Worm (Caenorhabditis elegans) whole organism, L1 larva: ENCODE data around the gene srh-268.

ENCODE experiments used
- C04F5.9 ChIP-seq: sonication (generic microtip); optimal IDR thresholded peaks from 2 replicates; lab custom pipeline; 2016; ENCODE audit warnings: missing genetic modification characterization, missing compliant biosample characterization
- alr-1 ChIP-seq: fragments of 200-800 bp; sonication (Bioruptor generic); optimal IDR thresholded peaks from 2 replicates; lab custom pipeline; 2018; ENCODE audit warnings: borderline replicate concordance, mild to moderate bottlenecking, missing genetic modification characterization, missing compliant biosample characterization
- ama-1 ChIP-seq: fragments of 150-350 bp; optimal IDR thresholded peaks from 2 replicates; lab custom pipeline; 2014
- ceh-8 ChIP-seq: fragments of 200-800 bp; sonication (Bioruptor generic); optimal IDR thresholded peaks from 2 replicates; lab custom pipeline; 2018; ENCODE audit warnings: mild to moderate bottlenecking, missing genetic modification characterization, moderate library complexity, missing compliant biosample characterization
- ceh-82 ChIP-seq, 3 experiments: fragments of 150-350 bp in 1 of 3; sonication (generic microtip) in 2 of 3; optimal IDR thresholded peaks; 2 replicates each; lab custom pipeline; 2014 to 2017; ENCODE audit warnings: missing biosample characterization in 3 of 3, missing genetic modification characterization in 3 of 3
- efl-1 ChIP-seq, 4 experiments: fragments of 150-350 bp; optimal IDR thresholded peaks in 3 of 4; peaks in 1 of 4; 1 replicate in 1 of 4; 2 replicates in 3 of 4; lab custom pipeline; 2014; ENCODE audit warnings: missing biosample characterization in 2 of 4, missing genetic modification characterization in 2 of 4, missing genetic modification reagents in 2 of 4
- egl-13 ChIP-seq: sonication (generic microtip); optimal IDR thresholded peaks from 2 replicates; lab custom pipeline; 2016; ENCODE audit warnings: missing genotype, missing genetic modification reagents, missing genetic modification characterization, missing compliant biosample characterization
- elt-2 ChIP-seq: sonication (generic microtip); optimal IDR thresholded peaks from 2 replicates; lab custom pipeline; 2016; ENCODE audit warnings: missing genetic modification characterization, mild to moderate bottlenecking, inconsistent platforms, missing compliant biosample characterization, missing genetic modification reagents
- ets-5 ChIP-seq: fragments of 200-800 bp; sonication (Bioruptor generic); IDR thresholded peaks from 2 replicates; pipeline ENCODE4 v1.3.6; 2022; ENCODE audit warnings: missing genetic modification characterization, missing compliant biosample characterization
- fkh-10 ChIP-seq: sonication (generic microtip); optimal IDR thresholded peaks from 2 replicates; lab custom pipeline; 2017; ENCODE audit warnings: missing biosample characterization, missing genetic modification reagents, missing genetic modification characterization
- fkh-4 ChIP-seq: sonication (generic microtip); optimal IDR thresholded peaks from 2 replicates; lab custom pipeline; 2016; ENCODE audit warnings: missing compliant biosample characterization, missing genetic modification characterization, borderline replicate concordance
- fos-1 ChIP-seq: fragments of 150-350 bp; optimal IDR thresholded peaks from 2 replicates; lab custom pipeline; 2014; ENCODE audit warnings: missing biosample characterization, missing genetic modification characterization
- hpl-2 ChIP-seq: fragments of 150-350 bp; optimal IDR thresholded peaks from 2 replicates; lab custom pipeline; 2014; ENCODE audit warnings: missing biosample characterization, missing genetic modification reagents, missing genetic modification characterization
- isw-1 ChIP-seq: fragments of 200-800 bp; sonication (Bioruptor generic); IDR thresholded peaks from 2 replicates; pipeline ENCODE4 v1.3.6; 2022; ENCODE audit warnings: missing genetic modification characterization, missing compliant biosample characterization
- jun-1 ChIP-seq: fragments of 150-350 bp; optimal IDR thresholded peaks from 2 replicates; lab custom pipeline; 2014; ENCODE audit warnings: missing biosample characterization, missing genetic modification reagents, missing genetic modification characterization
- lir-3 ChIP-seq: sonication (generic microtip); optimal IDR thresholded peaks from 2 replicates; lab custom pipeline; 2016; ENCODE audit warnings: mild to moderate bottlenecking, missing genetic modification characterization, moderate library complexity, missing compliant biosample characterization; ENCODE audit not compliant: poor library complexity
- lsy-2 ChIP-seq, 2 experiments: fragments of 150-350 bp; optimal IDR thresholded peaks; 2 replicates each; lab custom pipeline; 2014; ENCODE audit warnings: missing biosample characterization in 2 of 2, missing genetic modification characterization in 2 of 2
- mab-9 ChIP-seq: fragments of 200-800 bp; sonication (Bioruptor generic); IDR thresholded peaks from 2 replicates; pipeline ENCODE4 v1.3.6; 2022; ENCODE audit warnings: missing genetic modification reagents, missing genetic modification characterization, missing compliant biosample characterization
- mep-1 ChIP-seq: fragments of 150-350 bp; optimal IDR thresholded peaks from 2 replicates; lab custom pipeline; 2014; ENCODE audit warnings: missing biosample characterization, missing genetic modification characterization
- nhr-19 ChIP-seq: fragments of 200-800 bp; sonication (Bioruptor generic); conservative IDR thresholded peaks from 2 replicates; pipeline ENCODE4 v1.3.6; 2022; ENCODE audit warnings: missing genetic modification characterization, missing compliant biosample characterization
- nhr-47 ChIP-seq: sonication (generic microtip); optimal IDR thresholded peaks from 2 replicates; lab custom pipeline; 2016; ENCODE audit warnings: mild to moderate bottlenecking, missing genetic modification characterization, moderate library complexity, missing compliant biosample characterization
- nhr-76 ChIP-seq: sonication (generic microtip); optimal IDR thresholded peaks from 2 replicates; lab custom pipeline; 2017; ENCODE audit warnings: missing biosample characterization, missing genetic modification characterization
- nhr-84 ChIP-seq: sonication (generic microtip); optimal IDR thresholded peaks from 2 replicates; lab custom pipeline; 2017; ENCODE audit warnings: missing biosample characterization, missing genetic modification characterization
- nhr-85 ChIP-seq: sonication (generic microtip); peaks from one replicate; lab custom pipeline; 2016; ENCODE audit warnings: missing genetic modification characterization, inconsistent platforms, missing compliant biosample characterization
- nhr-90 ChIP-seq: sonication (generic microtip); optimal IDR thresholded peaks from 2 replicates; lab custom pipeline; 2016; ENCODE audit warnings: mild to moderate bottlenecking, missing genetic modification characterization, missing compliant biosample characterization; ENCODE audit not compliant: poor library complexity
- pag-3 ChIP-seq: sonication (generic microtip); optimal IDR thresholded peaks from 2 replicates; lab custom pipeline; 2017; ENCODE audit warnings: missing genetic modification characterization, mild to moderate bottlenecking, missing compliant biosample characterization, antibody characterized with exemption, borderline replicate concordance; ENCODE audit not compliant: insufficient read depth
- pax-3 ChIP-seq: fragments of 200-800 bp; sonication (Bioruptor generic); optimal IDR thresholded peaks from 2 replicates; lab custom pipeline; 2018; ENCODE audit warnings: mild to moderate bottlenecking, missing genetic modification characterization, moderate library complexity, missing compliant biosample characterization
- pqm-1 ChIP-seq: sonication (generic microtip); optimal IDR thresholded peaks from 3 replicates; lab custom pipeline; 2017; ENCODE audit warnings: missing biosample characterization, missing genetic modification characterization
- rnt-1 ChIP-seq: sonication (generic microtip); optimal IDR thresholded peaks from 2 replicates; lab custom pipeline; 2016; ENCODE audit warnings: mild to moderate bottlenecking, missing genetic modification characterization, moderate library complexity, missing compliant biosample characterization
- skn-1 ChIP-seq: fragments of 150-350 bp; optimal IDR thresholded peaks from 2 replicates; lab custom pipeline; 2014; ENCODE audit warnings: missing biosample characterization, missing genetic modification characterization
- sox-4 ChIP-seq: sonication (generic microtip); optimal IDR thresholded peaks from 2 replicates; lab custom pipeline; 2016; ENCODE audit warnings: missing genetic modification characterization, missing compliant biosample characterization
- sptf-1 ChIP-seq: fragments of 150-350 bp; optimal IDR thresholded peaks from 2 replicates; lab custom pipeline; 2014; ENCODE audit warnings: missing biosample characterization, missing genetic modification characterization
- unc-30 ChIP-seq: sonication (generic microtip); optimal IDR thresholded peaks from 2 replicates; lab custom pipeline; 2017; ENCODE audit warnings: missing biosample characterization, missing genetic modification characterization
- xbp-1 ChIP-seq: sonication (generic microtip); optimal IDR thresholded peaks from 2 replicates; lab custom pipeline; 2016; ENCODE audit warnings: missing genetic modification characterization, missing compliant biosample characterization
- zag-1 ChIP-seq: fragments of 150-350 bp; optimal IDR thresholded peaks from 2 replicates; lab custom pipeline; 2014; ENCODE audit warnings: missing biosample characterization, missing genetic modification characterization
- ztf-11 ChIP-seq, 2 experiments: sonication (generic microtip); optimal IDR thresholded peaks; 2 replicates each; lab custom pipeline; 2016 to 2017; ENCODE audit warnings: missing genetic modification characterization in 2 of 2, missing biosample characterization in 1 of 2, missing compliant biosample characterization in 1 of 2
- ztf-4 ChIP-seq: fragments of 150-350 bp; optimal IDR thresholded peaks from 2 replicates; lab custom pipeline; 2014; ENCODE audit warnings: missing biosample characterization, missing genetic modification characterization

Gene srh-268

ce11 chrV:7539015-7539414, at the start of gene srh-268:
Gene srh-268, plus strand, starts transcription at chrV:7539315.
- TF ChIP-seq isw-1 (GFP tag; lab: Robert Waterston, UW): no peak
- no peak for TF ChIP-seq zag-1 (tag; lab: Kevin White, UChicago)
- no peak for TF ChIP-seq fos-1
- TF ChIP-seq egl-13 (tag; lab: Kevin White, UChicago): no peak
- TF ChIP-seq mep-1 (tag; lab: Kevin White, UChicago): no peak
- no peak for TF ChIP-seq fkh-10 (GFP tag; lab: Kevin White, UChicago)
- no peak for TF ChIP-seq rnt-1 (tag; lab: Kevin White, UChicago)
- no peak for TF ChIP-seq unc-30 (tag; lab: Kevin White, UChicago)
- no peak for TF ChIP-seq C04F5.9
- no peak for TF ChIP-seq xbp-1
- no peak for TF ChIP-seq ama-1 (lab: Kevin White, UChicago)
- no peak for TF ChIP-seq ztf-4 (tag; lab: Kevin White, UChicago)
- TF ChIP-seq alr-1 (tag; lab: Kevin White, UChicago): no peak
- no peak for TF ChIP-seq jun-1 (tag; lab: Kevin White, UChicago)
- no peak for TF ChIP-seq pqm-1 (tag; lab: Kevin White, UChicago)
- TF ChIP-seq mab-9: no peak
- no peak for TF ChIP-seq lsy-2 (tag; optimal IDR thresholded peaks at IDR 0.05; lab: Kevin White, UChicago)
- no peak for TF ChIP-seq hpl-2 (GFP tag; lab: Kevin White, UChicago)
- TF ChIP-seq sptf-1 (tag; lab: Kevin White, UChicago): no peak

ce11 chrV:7490340-7490739, 48.8 kb upstream of the srh-268 start, which contains the start of gene srbc-9:
Gene srbc-9, minus strand, starts transcription at chrV:7490440.
- TF ChIP-seq ceh-8 (no peak), skn-1 (tag; lab: Kevin White, UChicago) (no peak), nhr-90 (tag; lab: Kevin White, UChicago) (no peak), nhr-47 (no peak), nhr-85 (tag; lab: Kevin White, UChicago) (no peak)

- no peak for TF ChIP-seq efl-1 (optimal IDR thresholded peaks at IDR 0.05; lab: Kevin White, UChicago)
- peak in 1 of 2 experiments; percentile 55 for TF ChIP-seq efl-1 (GFP tag; optimal IDR thresholded peaks at IDR 0.05 in 1 of 2; lab: Kevin White, UChicago)
- no peak for TF ChIP-seq ceh-82 (tag; optimal IDR thresholded peaks at IDR 0.05; lab: Kevin White, UChicago)
These were observed 46.2 kb upstream of the srh-268 start, which contains the start of gene srbc-10 for ce11 chrV:7492924-7493323. Gene srbc-10, minus strand, starts transcription at chrV:7493024.

- TF ChIP-seq ztf-11 (tag; optimal IDR thresholded peaks at IDR 0.05; lab: Kevin White, UChicago) (no peak), fkh-4 (tag; lab: Kevin White, UChicago) (no peak), pax-3 (tag; lab: Kevin White, UChicago) (no peak), ets-5 (GFP tag; lab: Robert Waterston, UW) (no peak), C04F5.9 (no peak), isw-1 (GFP tag; lab: Robert Waterston, UW) (no peak)
- TF ChIP-seq, all 84 proteins: peak for 0
These were observed 43.9 kb upstream of the srh-268 start, which contains the start of gene srbc-11 for ce11 chrV:7495189-7495588. Gene srbc-11, minus strand, starts transcription at chrV:7495289.

- no peak for TF ChIP-seq lir-3 (tag; lab: Kevin White, UChicago)
- TF ChIP-seq fkh-4 (tag; lab: Kevin White, UChicago): no peak
- no peak for TF ChIP-seq elt-2
- no peak for TF ChIP-seq sox-4 (tag; lab: Kevin White, UChicago)
- no peak for TF ChIP-seq nhr-76 (tag; lab: Kevin White, UChicago)
- no peak for TF ChIP-seq nhr-84
- no peak for TF ChIP-seq pag-3 (tag; lab: Kevin White, UChicago)
- TF ChIP-seq nhr-19: no peak
These were observed 41.7 kb upstream of the srh-268 start, which contains the start of gene srh-79 for ce11 chrV:7497440-7497839. Gene srh-79, plus strand, starts transcription at chrV:7497740.
